Worm (Caenorhabditis elegans): ENCODE measurements around the gene sta-2.

Gene sta-2

ce11 chrV:9740858-9741257 is at the start of gene sta-2:
TSS of gene sta-2 (plus strand) at chrV:9741206.
- TF ChIP-seq ceh-16 (tag; optimal IDR thresholded peaks at IDR 0.05) (no peak), lsy-12 (tag; optimal IDR thresholded peaks at IDR 0.05) (no peak), nhr-76 (tag; optimal IDR thresholded peaks at IDR 0.05) (no peak), egl-5 (tag; optimal IDR thresholded peaks at IDR 0.05) (no peak), unc-62 (GFP tag; optimal IDR thresholded peaks at IDR 0.05) (no peak), pha-4 (tag; optimal IDR thresholded peaks at IDR 0.05) (no peak), daf-12 (tag; optimal IDR thresholded peaks at IDR 0.05) (no peak), elt-3 (tag; optimal IDR thresholded peaks at IDR 0.05) (no peak), nhr-12 (tag; optimal IDR thresholded peaks at IDR 0.05) (no peak), tbx-2 (tag; optimal IDR thresholded peaks at IDR 0.05) (no peak), nhr-25 (tag; optimal IDR thresholded peaks at IDR 0.05) (peak; percentile 85), elt-1 (tag; optimal IDR thresholded peaks at IDR 0.05) (no peak), ztf-4 (tag; optimal IDR thresholded peaks at IDR 0.05) (no peak), ceh-9 (tag; optimal IDR thresholded peaks at IDR 0.05) (no peak), egl-27 (tag; optimal IDR thresholded peaks at IDR 0.05) (peak; percentile 8), fos-1 (tag; optimal IDR thresholded peaks at IDR 0.05) (no peak), skn-1 (tag; optimal IDR thresholded peaks at IDR 0.05) (no peak), nhr-77 (tag; optimal IDR thresholded peaks at IDR 0.05) (no peak), ceh-28 (tag; optimal IDR thresholded peaks at IDR 0.05) (peak; percentile 57), nhr-11 (tag; optimal IDR thresholded peaks at IDR 0.05) (no peak), nhr-67 (tag; optimal IDR thresholded peaks at IDR 0.05) (no peak), hmg-11 (tag; optimal IDR thresholded peaks at IDR 0.05) (no peak), nhr-23 (tag; optimal IDR thresholded peaks at IDR 0.05) (peak; percentile 65), fkh-2 (tag; optimal IDR thresholded peaks at IDR 0.05) (no peak), pqm-1 (tag; optimal IDR thresholded peaks at IDR 0.05) (no peak), lin-39 (tag; optimal IDR thresholded peaks at IDR 0.05) (no peak), sea-2 (GFP tag; optimal IDR thresholded peaks at IDR 0.05) (no peak), unc-39 (tag; optimal IDR thresholded peaks at IDR 0.05) (no peak)

ce11 chrV:9692109-9692581 is 48.9 kb upstream of the sta-2 start, which contains the start of gene ztf-9:
TSS of gene ztf-9 (minus strand) at chrV:9692159.
- no peak for TF ChIP-seq nhr-67 (tag; optimal IDR thresholded peaks at IDR 0.05)
- peak; percentile 38 for TF ChIP-seq lin-15B (tag; optimal IDR thresholded peaks at IDR 0.05)
- TF ChIP-seq ceh-9 (tag; optimal IDR thresholded peaks at IDR 0.05): no peak
- TF ChIP-seq nhr-25 (tag; optimal IDR thresholded peaks at IDR 0.05): no peak
- TF ChIP-seq nhr-12 (tag; optimal IDR thresholded peaks at IDR 0.05): no peak
- TF ChIP-seq ceh-16 (tag; optimal IDR thresholded peaks at IDR 0.05): no peak
- TF ChIP-seq nhr-43 (tag; optimal IDR thresholded peaks at IDR 0.05; ENCODE audit: poor library complexity, severe bottlenecking): no peak
- no peak for TF ChIP-seq nhr-76 (tag; optimal IDR thresholded peaks at IDR 0.05)
- no peak for TF ChIP-seq fkh-2 (tag; optimal IDR thresholded peaks at IDR 0.05)
- TF ChIP-seq daf-12 (tag; optimal IDR thresholded peaks at IDR 0.05): no peak
- no peak for TF ChIP-seq jun-1 (tag; optimal IDR thresholded peaks at IDR 0.05)
- TF ChIP-seq skn-1 (tag; optimal IDR thresholded peaks at IDR 0.05): no peak
- peak; percentile 17 for TF ChIP-seq fkh-10 (GFP tag; optimal IDR thresholded peaks at IDR 0.05)
- TF ChIP-seq tbx-2 (tag; optimal IDR thresholded peaks at IDR 0.05): no peak
- no peak for TF ChIP-seq eor-1 (tag; optimal IDR thresholded peaks at IDR 0.05)
- TF ChIP-seq R02D3.7 (tag; optimal IDR thresholded peaks at IDR 0.05): no peak
- no peak for TF ChIP-seq elt-3 (tag; optimal IDR thresholded peaks at IDR 0.05)
- TF ChIP-seq nhr-77 (tag; optimal IDR thresholded peaks at IDR 0.05): no peak
- TF ChIP-seq ZK546.5 (tag; optimal IDR thresholded peaks at IDR 0.05): no peak
- TF ChIP-seq mml-1 (tag; optimal IDR thresholded peaks at IDR 0.05): no peak
- no peak for TF ChIP-seq pqm-1 (tag; optimal IDR thresholded peaks at IDR 0.05)
- TF ChIP-seq elt-2 (tag; optimal IDR thresholded peaks at IDR 0.05): peak; percentile 43
- TF ChIP-seq nhr-11 (tag; optimal IDR thresholded peaks at IDR 0.05): no peak
- TF ChIP-seq ceh-82 (tag; optimal IDR thresholded peaks at IDR 0.05): no peak
- TF ChIP-seq pha-4 (tag; optimal IDR thresholded peaks at IDR 0.05): peak; percentile 51
- TF ChIP-seq sea-2 (GFP tag; optimal IDR thresholded peaks at IDR 0.05): no peak
- no peak for TF ChIP-seq unc-39 (tag; optimal IDR thresholded peaks at IDR 0.05)
- peak; percentile 45 for TF ChIP-seq hmg-11 (tag; optimal IDR thresholded peaks at IDR 0.05)
- TF ChIP-seq unc-62 (GFP tag; optimal IDR thresholded peaks at IDR 0.05): no peak
- no peak for TF ChIP-seq elt-1 (tag; optimal IDR thresholded peaks at IDR 0.05)
- TF ChIP-seq egl-27 (tag; optimal IDR thresholded peaks at IDR 0.05): no peak
- TF ChIP-seq aly-2 (tag; optimal IDR thresholded peaks at IDR 0.05): no peak
- no peak for TF ChIP-seq mdl-1 (tag; optimal IDR thresholded peaks at IDR 0.05)
- TF ChIP-seq lsy-12 (tag; optimal IDR thresholded peaks at IDR 0.05): no peak
- TF ChIP-seq zag-1 (tag; optimal IDR thresholded peaks at IDR 0.05): no peak
- peak; percentile 84 for TF ChIP-seq nfya-1 (tag; optimal IDR thresholded peaks at IDR 0.05; ENCODE audit: insufficient read depth)
- TF ChIP-seq ceh-28 (tag; optimal IDR thresholded peaks at IDR 0.05): no peak
- TF ChIP-seq ztf-11 (tag; optimal IDR thresholded peaks at IDR 0.05): no peak
- TF ChIP-seq ztf-4 (tag; optimal IDR thresholded peaks at IDR 0.05): no peak
- peak; percentile 59 for TF ChIP-seq lin-39 (tag; optimal IDR thresholded peaks at IDR 0.05)
- TF ChIP-seq ama-1 (optimal IDR thresholded peaks at IDR 0.05): no peak
- TF ChIP-seq nhr-23 (tag; optimal IDR thresholded peaks at IDR 0.05): no peak
- TF ChIP-seq nhr-237 (tag; optimal IDR thresholded peaks at IDR 0.05): no peak
- peak; percentile 12 for TF ChIP-seq egl-5 (tag; optimal IDR thresholded peaks at IDR 0.05)
- TF ChIP-seq nhr-28 (tag; optimal IDR thresholded peaks at IDR 0.05): no peak
- TF ChIP-seq fos-1 (tag; optimal IDR thresholded peaks at IDR 0.05): no peak
- peak; percentile 20 for TF ChIP-seq snpc-4 (tag; optimal IDR thresholded peaks at IDR 0.05)
